Worm (Caenorhabditis elegans) whole organism, early embryonic: ENCODE results near the gene ssp-10.
"Not testable (repeated sequence)": the region's sequence is repeated elsewhere in the genome, so short reads cannot be mapped to it uniquely, and the experiment has no call there.

Experiments
- B0310.2 ChIP-seq: sonication (generic microtip); optimal IDR thresholded peaks from 2 replicates; lab custom pipeline; 2016; ENCODE audit warnings: mild to moderate bottlenecking, missing genetic modification characterization, missing compliant biosample characterization
- F13C5.2 ChIP-seq: sonication (generic microtip); optimal IDR thresholded peaks from 2 replicates; lab custom pipeline; 2017; ENCODE audit warnings: mild to moderate bottlenecking, missing genetic modification characterization, inconsistent platforms, missing compliant biosample characterization
- aly-1 ChIP-seq: sonication (generic microtip); optimal IDR thresholded peaks from 2 replicates; lab custom pipeline; 2016; ENCODE audit warnings: missing genetic modification characterization, missing compliant biosample characterization
- ama-1 ChIP-seq: fragments of 150-350 bp; optimal IDR thresholded peaks from 2 replicates; lab custom pipeline; 2014
- ceh-13 ChIP-seq: fragments of 200-800 bp; sonication (Bioruptor generic); optimal IDR thresholded peaks from 2 replicates; lab custom pipeline; 2018; ENCODE audit warnings: mild to moderate bottlenecking, missing genetic modification characterization, missing compliant biosample characterization
- ceh-36 ChIP-seq: sonication (generic microtip); optimal IDR thresholded peaks from 2 replicates; lab custom pipeline; 2016; ENCODE audit warnings: missing genetic modification characterization, inconsistent platforms, missing compliant biosample characterization
- ets-7 ChIP-seq: sonication (generic microtip); optimal IDR thresholded peaks from 2 replicates; lab custom pipeline; 2016; ENCODE audit warnings: missing genotype, missing genetic modification characterization, missing compliant biosample characterization
- flt-1 ChIP-seq: fragments of 200-800 bp; sonication (Bioruptor generic); IDR thresholded peaks from 2 replicates; pipeline ENCODE4 v1.3.6; 2022; ENCODE audit warnings: missing genetic modification characterization, missing compliant biosample characterization
- hmbx-1 ChIP-seq: sonication (generic microtip); optimal IDR thresholded peaks from 2 replicates; lab custom pipeline; 2016; ENCODE audit warnings: mild to moderate bottlenecking, missing genetic modification characterization, missing compliant biosample characterization
- hmg-4 ChIP-seq: fragments of 200-800 bp; sonication (Bioruptor generic); optimal IDR thresholded peaks from 2 replicates; lab custom pipeline; 2018; ENCODE audit warnings: mild to moderate bottlenecking, missing genetic modification characterization, missing compliant biosample characterization
- hnd-1 ChIP-seq: sonication (generic microtip); optimal IDR thresholded peaks from 2 replicates; lab custom pipeline; 2016; ENCODE audit warnings: missing genetic modification characterization, missing compliant biosample characterization
- pes-1 ChIP-seq: fragments of 200-800 bp; sonication (Bioruptor generic); IDR thresholded peaks from 2 replicates; pipeline ENCODE4 v1.3.6; 2022; ENCODE audit warnings: missing genetic modification reagents, missing genetic modification characterization, missing compliant biosample characterization
- scrt-1 ChIP-seq: fragments of 200-800 bp; sonication (Bioruptor generic); IDR thresholded peaks from 2 replicates; pipeline ENCODE4 v1.3.6; 2022; ENCODE audit warnings: missing genetic modification characterization, missing compliant biosample characterization
- sea-1 ChIP-seq: fragments of 200-800 bp; sonication (Bioruptor generic); conservative IDR thresholded peaks from 2 replicates; pipeline ENCODE4 v1.3.6; 2022; ENCODE audit warnings: missing genetic modification characterization, missing compliant biosample characterization
- tbx-11 ChIP-seq: fragments of 200-800 bp; sonication (Bioruptor generic); IDR thresholded peaks from 2 replicates; pipeline ENCODE4 v1.3.6; 2022; ENCODE audit warnings: missing genetic modification characterization, missing compliant biosample characterization
- tbx-37 ChIP-seq: fragments of 200-800 bp; sonication (Bioruptor generic); conservative IDR thresholded peaks from 2 replicates; pipeline ENCODE4 v1.3.6; 2022; ENCODE audit warnings: missing genetic modification reagents, missing genetic modification characterization, missing compliant biosample characterization
- tra-4 ChIP-seq: sonication (generic microtip); optimal IDR thresholded peaks from 2 replicates; lab custom pipeline; 2017; ENCODE audit warnings: missing genetic modification characterization, missing compliant biosample characterization

The ssp-10 gene

DNA sequence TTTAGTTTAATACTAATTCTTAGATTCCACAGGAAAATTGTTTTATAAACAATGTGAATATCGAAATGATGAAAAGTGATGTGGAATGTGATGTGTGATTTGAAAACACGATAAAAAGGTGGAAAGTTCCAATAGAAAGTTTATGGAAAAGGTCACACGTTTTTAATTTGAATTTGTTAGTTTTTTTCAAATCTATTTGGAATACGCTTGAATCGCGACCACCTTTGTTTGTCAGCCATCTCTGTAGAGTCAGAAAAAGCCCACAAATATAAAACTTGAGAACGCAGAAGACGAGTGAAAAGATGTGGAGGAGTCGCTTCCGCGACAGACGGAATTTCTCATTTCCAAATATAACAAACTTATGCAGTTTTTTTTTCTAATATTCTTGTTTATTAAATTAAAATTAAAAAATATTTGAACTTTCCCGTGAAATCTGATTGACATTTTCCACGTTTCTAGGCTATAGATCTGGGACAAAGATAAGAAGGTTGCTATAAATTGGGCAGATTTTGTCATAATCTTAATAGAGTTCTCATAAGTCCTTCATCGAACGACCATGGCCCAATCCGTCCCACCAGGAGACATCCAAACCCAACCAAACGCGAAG lies 9.7 kb downstream of the ssp-10 start, which contains the start of the genes kin-24 and msp-56:
Gene kin-24, minus strand, starts transcription at position 101 of the 607 bp plus-strand sequence.
Gene msp-56, plus strand, starts transcription at position 557 of the 607 bp plus-strand sequence.
- TF ChIP-seq ceh-13 = no peak
- TF ChIP-seq B0310.2 = no peak
- no peak for TF ChIP-seq aly-1 (tag; lab: Kevin White, UChicago)
- no peak for TF ChIP-seq ama-1 (lab: Kevin White, UChicago)
- TF ChIP-seq flt-1 (GFP tag; lab: Robert Waterston, UW) = no peak
- no peak for TF ChIP-seq hnd-1 (tag; lab: Kevin White, UChicago)
- TF ChIP-seq tbx-37 (GFP tag; lab: Robert Waterston, UW) = no peak
- no peak for TF ChIP-seq pes-1 (GFP tag; lab: Robert Waterston, UW)
- TF ChIP-seq tra-4 = no peak
- no peak for TF ChIP-seq scrt-1
- no peak for TF ChIP-seq sea-1 (GFP tag; lab: Robert Waterston, UW)
- TF ChIP-seq hmbx-1 (tag; lab: Kevin White, UChicago) = no peak
- TF ChIP-seq ceh-36 (tag; lab: Kevin White, UChicago) = no peak
- no peak for TF ChIP-seq hmg-4 (GFP tag; lab: Kevin White, UChicago)
- no peak for TF ChIP-seq F13C5.2 (tag; lab: Kevin White, UChicago)
- TF ChIP-seq tbx-11 (GFP tag; lab: Robert Waterston, UW) = no peak
- no peak for TF ChIP-seq ets-7 (tag; lab: Kevin White, UChicago)

DNA sequence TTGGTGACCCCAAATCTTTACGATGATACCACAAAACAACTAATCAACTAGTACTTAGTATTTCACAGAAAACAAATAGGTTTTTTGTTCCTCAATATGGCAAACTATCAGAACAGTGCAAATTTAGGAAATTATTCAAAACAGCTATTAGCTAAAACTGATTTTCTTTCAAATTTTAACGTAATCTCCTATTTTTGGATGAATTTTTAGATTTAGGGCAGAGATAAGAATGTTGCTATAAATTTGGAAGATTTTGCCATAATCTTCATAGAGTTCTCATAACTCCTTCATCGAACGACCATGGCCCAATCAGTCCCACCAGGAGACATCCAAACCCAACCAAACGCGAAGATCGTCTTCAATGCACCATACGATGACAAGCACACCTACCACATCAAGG lies 13.5 kb downstream of the ssp-10 start, which contains the start of gene msp-10:
Gene msp-10, plus strand, starts transcription at position 301 of the 400 bp plus-strand sequence.
- TF ChIP-seq aly-1 (tag; lab: Kevin White, UChicago); B0310.2; scrt-1: not testable (repeated sequence)

DNA sequence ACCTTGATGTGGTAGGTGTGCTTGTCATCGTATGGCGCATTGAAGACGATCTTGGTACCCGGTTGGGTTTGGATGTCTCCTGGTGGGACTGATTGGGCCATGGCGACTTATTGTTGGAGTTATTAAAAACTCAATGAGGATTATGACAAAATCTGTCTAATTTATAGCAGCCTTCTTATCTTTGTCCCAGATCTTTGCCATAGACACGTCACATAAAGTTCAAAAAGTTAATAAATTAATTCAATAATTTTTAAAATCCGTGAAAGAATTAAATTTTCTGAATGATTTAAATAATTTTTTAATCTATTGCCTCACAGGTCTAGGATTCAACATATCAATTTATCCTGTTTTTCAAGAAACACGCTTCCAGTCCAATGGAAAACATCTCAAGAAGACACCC lies 14.5 kb downstream of the ssp-10 start, which contains the start of gene msp-81:
Gene msp-81, minus strand, starts transcription at position 101 of the 400 bp plus-strand sequence.
- TF ChIP-seq hmg-4 (GFP tag; lab: Kevin White, UChicago) (no peak), tbx-37 (GFP tag; lab: Robert Waterston, UW) (no peak), F13C5.2 (tag; lab: Kevin White, UChicago) (no peak), B0310.2 (no peak), flt-1 (GFP tag; lab: Robert Waterston, UW) (no peak), tra-4 (no peak), hmbx-1 (tag; lab: Kevin White, UChicago) (no peak), tbx-11 (GFP tag; lab: Robert Waterston, UW) (no peak), ceh-13 (no peak), ama-1 (lab: Kevin White, UChicago) (no peak), aly-1 (tag; lab: Kevin White, UChicago) (no peak), pes-1 (GFP tag; lab: Robert Waterston, UW) (no peak), ceh-36 (tag; lab: Kevin White, UChicago) (no peak), scrt-1 (no peak), sea-1 (GFP tag; lab: Robert Waterston, UW) (no peak), hnd-1 (tag; lab: Kevin White, UChicago) (no peak), ets-7 (tag; lab: Kevin White, UChicago) (no peak)

DNA sequence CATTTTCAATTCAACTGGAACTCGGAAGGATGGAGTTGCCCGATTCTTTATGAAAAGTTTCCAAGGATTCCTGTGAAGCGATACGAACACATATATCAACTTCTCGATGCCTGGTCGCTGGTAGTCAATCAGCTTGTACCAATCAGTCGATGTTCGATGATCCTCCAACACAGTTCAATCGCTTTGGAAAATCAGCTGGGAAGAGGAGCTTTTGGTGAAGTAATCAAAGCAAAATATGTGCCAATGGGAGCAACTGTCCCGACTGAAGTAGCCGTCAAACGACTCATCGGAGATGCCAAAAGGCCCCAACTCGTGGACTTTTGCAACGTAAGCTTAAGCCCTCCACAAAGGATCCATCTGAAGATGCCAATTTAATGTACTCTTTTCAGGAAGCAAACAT lies 17.5 kb downstream of the ssp-10 start:
- TF ChIP-seq hnd-1 (tag; lab: Kevin White, UChicago) (no peak), B0310.2 (no peak)

DNA sequence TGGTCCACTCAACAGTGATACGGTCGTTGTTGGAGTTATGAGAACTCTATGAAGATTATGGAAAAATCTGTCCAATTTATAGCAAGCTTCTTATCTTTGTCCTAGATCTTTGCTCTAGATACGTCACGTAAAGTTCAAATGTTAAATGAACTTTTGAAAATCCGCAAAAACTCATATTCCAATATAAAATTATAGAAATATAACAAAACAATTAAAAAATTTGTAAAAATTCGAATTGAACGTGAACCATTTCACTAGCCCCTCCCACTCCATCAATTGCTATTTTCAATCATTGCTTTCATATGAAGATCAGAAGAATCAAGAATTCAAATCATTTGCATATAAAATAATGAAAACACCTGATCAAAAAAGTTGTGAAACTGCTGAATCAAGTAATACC lies 18.2 kb downstream of the ssp-10 start, which contains the start of gene kin-21:
Gene kin-21, plus strand, starts transcription at position 301 of the 400 bp plus-strand sequence.
- no peak for TF ChIP-seq hmg-4 (GFP tag; lab: Kevin White, UChicago)
- no peak for TF ChIP-seq B0310.2
- TF ChIP-seq flt-1 (GFP tag; lab: Robert Waterston, UW) = no peak
- TF ChIP-seq F13C5.2 (tag; lab: Kevin White, UChicago) = no peak
- TF ChIP-seq ceh-13 = no peak
- no peak for TF ChIP-seq pes-1 (GFP tag; lab: Robert Waterston, UW)
- TF ChIP-seq ama-1 (lab: Kevin White, UChicago) = no peak
- no peak for TF ChIP-seq scrt-1
- no peak for TF ChIP-seq aly-1 (tag; lab: Kevin White, UChicago)
- TF ChIP-seq ceh-36 (tag; lab: Kevin White, UChicago) = no peak
- no peak for TF ChIP-seq sea-1 (GFP tag; lab: Robert Waterston, UW)
- no peak for TF ChIP-seq ets-7 (tag; lab: Kevin White, UChicago)
- TF ChIP-seq tra-4 = no peak

DNA sequence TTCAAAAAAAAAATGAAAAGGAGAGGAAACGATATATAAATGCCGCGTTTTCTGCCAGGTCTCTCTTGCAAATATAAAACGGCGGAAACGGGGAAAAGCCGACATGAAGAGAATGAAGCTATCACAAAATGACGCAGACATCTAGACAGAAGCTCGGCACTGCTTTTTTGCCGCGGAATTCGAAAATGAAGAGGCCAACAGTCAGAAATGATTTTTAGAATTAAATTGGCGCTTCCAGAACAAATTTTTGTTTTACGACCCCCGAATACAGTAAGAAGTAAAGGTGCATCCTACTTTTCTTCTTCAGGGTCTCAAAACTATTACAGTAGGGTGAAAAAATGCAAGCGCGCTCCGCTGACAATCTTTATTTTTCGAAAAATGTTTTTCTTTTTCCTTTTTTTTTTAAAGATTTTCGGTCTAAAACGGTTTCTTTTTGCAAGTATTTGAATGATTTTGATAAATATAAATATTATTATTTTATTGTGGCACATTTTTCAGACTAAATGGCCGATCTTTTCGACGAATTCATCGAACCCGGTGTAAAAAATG lies 25.6 kb downstream of the ssp-10 start, which contains the start of gene mtr-4:
Gene mtr-4, plus strand, starts transcription at position 499 of the 549 bp plus-strand sequence.
- TF ChIP-seq tbx-11 (GFP tag; lab: Robert Waterston, UW) = no peak
- no peak for TF ChIP-seq sea-1 (GFP tag; lab: Robert Waterston, UW)

DNA sequence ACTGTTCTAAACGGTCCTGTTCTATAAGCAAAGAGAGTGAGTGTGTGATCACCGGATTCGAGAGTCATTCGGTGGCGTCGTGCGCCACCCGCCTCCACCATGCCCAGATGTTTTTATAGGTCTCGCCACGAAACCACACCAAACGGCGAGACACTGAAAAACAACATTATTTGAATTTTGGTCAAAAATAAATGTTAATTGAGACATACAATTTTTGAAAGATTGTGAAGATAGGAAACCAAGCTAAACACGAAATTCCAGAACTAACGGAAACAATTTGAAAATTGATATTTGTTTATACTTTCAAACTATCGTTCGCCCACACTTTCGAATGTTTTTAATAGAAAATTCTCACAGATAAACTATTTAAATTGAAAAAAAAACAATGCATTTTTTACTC lies 26.4 kb downstream of the ssp-10 start, which contains the start of gene catp-6:
Gene catp-6, minus strand, starts transcription at position 101 of the 400 bp plus-strand sequence.
- TF ChIP-seq scrt-1 (no peak), B0310.2 (no peak), hmg-4 (GFP tag; lab: Kevin White, UChicago) (no peak), ceh-36 (tag; lab: Kevin White, UChicago) (no peak), pes-1 (GFP tag; lab: Robert Waterston, UW) (no peak), sea-1 (GFP tag; lab: Robert Waterston, UW) (no peak), ets-7 (tag; lab: Kevin White, UChicago) (no peak), F13C5.2 (tag; lab: Kevin White, UChicago) (no peak), hmbx-1 (tag; lab: Kevin White, UChicago) (no peak), ama-1 (lab: Kevin White, UChicago) (no peak), tbx-37 (GFP tag; lab: Robert Waterston, UW) (no peak), tra-4 (no peak)
